Worm (Caenorhabditis elegans) whole organism, dauer: ENCODE data around the gene F09F9.1.

Experiments used
- unc-62 ChIP-seq: sonication (generic microtip); optimal IDR thresholded peaks from 2 replicates; lab custom pipeline; 2017; ENCODE audit warnings: missing biosample characterization, missing genetic modification reagents, missing genetic modification characterization

F09F9.1 gene

DNA sequence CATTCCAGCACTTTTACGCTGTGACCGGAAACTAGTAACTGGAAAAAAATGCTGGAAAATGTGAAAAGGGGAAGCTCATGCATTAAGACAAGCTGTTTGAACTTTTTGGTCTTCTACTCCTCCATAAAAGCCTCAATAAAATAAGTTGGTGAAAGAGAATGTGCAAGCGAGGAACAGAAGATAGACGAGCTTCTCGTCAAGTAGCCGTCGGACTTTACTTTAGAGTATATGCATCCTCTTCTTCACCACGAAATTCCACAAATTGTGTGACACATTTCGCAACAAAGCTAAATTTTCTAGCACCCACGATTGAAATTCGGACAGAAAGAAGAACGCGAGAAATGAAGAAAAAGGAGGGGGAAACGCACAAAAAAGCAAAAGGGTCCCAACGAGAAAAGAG is 44.8 kb downstream of the F09F9.1 start:
- TF ChIP-seq unc-62 (GFP tag; lab: Kevin White, UChicago) = no peak

DNA sequence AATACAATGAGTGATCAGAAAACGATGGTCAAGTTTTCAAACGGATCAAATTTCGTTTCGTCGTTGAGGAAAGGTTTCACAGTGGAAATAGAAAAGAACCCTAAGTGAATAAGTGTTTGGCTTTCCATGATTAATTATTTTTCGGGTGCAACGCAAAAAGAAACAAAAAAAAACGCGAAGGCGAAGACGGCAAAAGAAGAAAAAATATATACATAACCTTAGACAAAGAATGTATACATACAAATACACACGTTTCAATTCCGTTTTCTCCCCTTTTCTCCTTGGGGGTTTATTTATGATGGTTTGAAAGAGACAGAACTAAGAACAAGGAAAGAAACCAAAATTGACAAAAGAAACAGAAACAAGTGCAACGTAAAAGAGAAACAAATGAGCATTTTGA is 46.8 kb downstream of the F09F9.1 start:
- TF ChIP-seq unc-62 (GFP tag; lab: Kevin White, UChicago) = no peak

DNA sequence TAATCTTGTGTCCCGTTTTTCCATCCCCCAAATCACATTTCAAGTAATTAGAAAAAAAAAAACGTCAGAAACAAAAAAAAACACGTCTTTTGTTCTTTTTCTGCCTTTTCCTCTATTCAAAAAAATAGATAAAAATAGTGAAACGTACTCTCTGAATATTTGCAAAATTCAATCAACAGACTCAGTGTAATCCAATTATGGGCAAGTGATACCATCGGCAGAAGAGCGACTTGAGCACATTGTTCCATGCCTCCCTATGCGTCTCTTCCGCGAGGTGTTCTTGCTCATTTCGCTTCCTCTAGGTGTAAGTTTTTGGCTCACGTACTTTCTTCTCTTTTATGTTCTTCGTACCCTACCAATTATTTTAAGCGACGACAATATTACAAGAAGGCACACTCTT is 48.3 kb downstream of the F09F9.1 start, which contains the start of gene ZK470.1:
Gene ZK470.1 (plus strand): TSS at position 301 of the 400 bp plus-strand sequence.
- TF ChIP-seq unc-62 (GFP tag; lab: Kevin White, UChicago) = no peak
